Worm (Caenorhabditis elegans) whole organism, early embryonic: ENCODE results near the gene clec-51.

Experiments used
- B0310.2 ChIP-seq: sonication (generic microtip); optimal IDR thresholded peaks from 2 replicates; lab custom pipeline; 2016; ENCODE audit warnings: mild to moderate bottlenecking, missing genetic modification characterization, missing compliant biosample characterization
- F13C5.2 ChIP-seq: sonication (generic microtip); optimal IDR thresholded peaks from 2 replicates; lab custom pipeline; 2017; ENCODE audit warnings: mild to moderate bottlenecking, missing genetic modification characterization, inconsistent platforms, missing compliant biosample characterization
- aly-1 ChIP-seq: sonication (generic microtip); optimal IDR thresholded peaks from 2 replicates; lab custom pipeline; 2016; ENCODE audit warnings: missing genetic modification characterization, missing compliant biosample characterization
- ama-1 ChIP-seq: fragments of 150-350 bp; optimal IDR thresholded peaks from 2 replicates; lab custom pipeline; 2014
- ceh-13 ChIP-seq: fragments of 200-800 bp; sonication (Bioruptor generic); optimal IDR thresholded peaks from 2 replicates; lab custom pipeline; 2018; ENCODE audit warnings: mild to moderate bottlenecking, missing genetic modification characterization, missing compliant biosample characterization
- ceh-36 ChIP-seq: sonication (generic microtip); optimal IDR thresholded peaks from 2 replicates; lab custom pipeline; 2016; ENCODE audit warnings: missing genetic modification characterization, inconsistent platforms, missing compliant biosample characterization
- ets-7 ChIP-seq: sonication (generic microtip); optimal IDR thresholded peaks from 2 replicates; lab custom pipeline; 2016; ENCODE audit warnings: missing genotype, missing genetic modification characterization, missing compliant biosample characterization
- flt-1 ChIP-seq: fragments of 200-800 bp; sonication (Bioruptor generic); IDR thresholded peaks from 2 replicates; pipeline ENCODE4 v1.3.6; 2022; ENCODE audit warnings: missing genetic modification characterization, missing compliant biosample characterization
- hmbx-1 ChIP-seq: sonication (generic microtip); optimal IDR thresholded peaks from 2 replicates; lab custom pipeline; 2016; ENCODE audit warnings: mild to moderate bottlenecking, missing genetic modification characterization, missing compliant biosample characterization
- hmg-4 ChIP-seq: fragments of 200-800 bp; sonication (Bioruptor generic); optimal IDR thresholded peaks from 2 replicates; lab custom pipeline; 2018; ENCODE audit warnings: mild to moderate bottlenecking, missing genetic modification characterization, missing compliant biosample characterization
- hnd-1 ChIP-seq: sonication (generic microtip); optimal IDR thresholded peaks from 2 replicates; lab custom pipeline; 2016; ENCODE audit warnings: missing genetic modification characterization, missing compliant biosample characterization
- pes-1 ChIP-seq: fragments of 200-800 bp; sonication (Bioruptor generic); IDR thresholded peaks from 2 replicates; pipeline ENCODE4 v1.3.6; 2022; ENCODE audit warnings: missing genetic modification reagents, missing genetic modification characterization, missing compliant biosample characterization
- scrt-1 ChIP-seq: fragments of 200-800 bp; sonication (Bioruptor generic); IDR thresholded peaks from 2 replicates; pipeline ENCODE4 v1.3.6; 2022; ENCODE audit warnings: missing genetic modification characterization, missing compliant biosample characterization
- sea-1 ChIP-seq: fragments of 200-800 bp; sonication (Bioruptor generic); conservative IDR thresholded peaks from 2 replicates; pipeline ENCODE4 v1.3.6; 2022; ENCODE audit warnings: missing genetic modification characterization, missing compliant biosample characterization
- tbx-11 ChIP-seq: fragments of 200-800 bp; sonication (Bioruptor generic); IDR thresholded peaks from 2 replicates; pipeline ENCODE4 v1.3.6; 2022; ENCODE audit warnings: missing genetic modification characterization, missing compliant biosample characterization
- tbx-37 ChIP-seq: fragments of 200-800 bp; sonication (Bioruptor generic); conservative IDR thresholded peaks from 2 replicates; pipeline ENCODE4 v1.3.6; 2022; ENCODE audit warnings: missing genetic modification reagents, missing genetic modification characterization, missing compliant biosample characterization
- tra-4 ChIP-seq: sonication (generic microtip); optimal IDR thresholded peaks from 2 replicates; lab custom pipeline; 2017; ENCODE audit warnings: missing genetic modification characterization, missing compliant biosample characterization

The clec-51 gene

ce11 chrIV:8163687-8164086 is at the start of gene clec-51:
clec-51 (minus strand) TSS chrIV:8163800.
- TF ChIP-seq aly-1 (tag; lab: Kevin White, UChicago) (no peak), ceh-36 (tag; lab: Kevin White, UChicago) (no peak), flt-1 (GFP tag; lab: Robert Waterston, UW) (no peak), scrt-1 (GFP tag; lab: Robert Waterston, UW) (no peak), ama-1 (lab: Kevin White, UChicago) (no peak), B0310.2 (no peak), sea-1 (GFP tag; lab: Robert Waterston, UW) (no peak), tbx-37 (no peak), hnd-1 (tag; lab: Kevin White, UChicago) (no peak), F13C5.2 (tag; lab: Kevin White, UChicago) (no peak), tbx-11 (GFP tag; lab: Robert Waterston, UW) (no peak), hmg-4 (GFP tag; lab: Kevin White, UChicago) (no peak), ets-7 (tag; lab: Kevin White, UChicago) (no peak), hmbx-1 (tag; lab: Kevin White, UChicago) (no peak), ceh-13 (GFP tag; lab: Kevin White, UChicago) (no peak), tra-4 (no peak), pes-1 (GFP tag; lab: Robert Waterston, UW) (no peak)

- TF ChIP-seq hnd-1 (tag; lab: Kevin White, UChicago) (no peak), pes-1 (GFP tag; lab: Robert Waterston, UW) (no peak)
These were observed 48.1 kb upstream of the clec-51 start, which contains the start of gene C07G1.7 for ce11 chrIV:8211747-8212146. C07G1.7 (minus strand) TSS chrIV:8211847.

DNA sequence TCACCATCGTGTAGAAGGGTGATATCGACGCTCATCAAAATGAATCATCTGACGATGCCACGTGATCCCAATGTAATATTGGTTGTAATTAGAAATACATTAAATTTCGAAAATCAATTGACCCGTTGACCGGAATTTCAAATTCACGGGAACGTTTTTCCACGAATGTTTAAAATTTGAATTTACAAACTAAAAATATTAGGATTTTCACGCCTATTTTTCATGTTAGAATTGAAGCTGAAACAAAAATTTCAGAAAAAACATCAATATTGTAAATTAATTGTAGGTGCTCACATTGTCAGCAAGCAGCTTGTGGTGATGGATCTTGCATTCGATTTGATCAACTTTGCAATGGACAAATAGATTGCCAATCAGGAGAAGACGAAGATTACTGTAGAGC is 46.7 kb upstream of the clec-51 start, which contains the start of gene C07G1.6:
Gene C07G1.6, minus strand, starts transcription at position 101 of the 400 bp plus-strand sequence.
- no peak for TF ChIP-seq hmg-4 (GFP tag; lab: Kevin White, UChicago)
- no peak for TF ChIP-seq tbx-37
- TF ChIP-seq ceh-13 (GFP tag; lab: Kevin White, UChicago) = no peak
- TF ChIP-seq hmbx-1 (tag; lab: Kevin White, UChicago) = no peak
- TF ChIP-seq aly-1 (tag; lab: Kevin White, UChicago) = no peak
- no peak for TF ChIP-seq F13C5.2 (tag; lab: Kevin White, UChicago)
- TF ChIP-seq flt-1 (GFP tag; lab: Robert Waterston, UW) = no peak
- TF ChIP-seq ama-1 (lab: Kevin White, UChicago) = no peak

DNA sequence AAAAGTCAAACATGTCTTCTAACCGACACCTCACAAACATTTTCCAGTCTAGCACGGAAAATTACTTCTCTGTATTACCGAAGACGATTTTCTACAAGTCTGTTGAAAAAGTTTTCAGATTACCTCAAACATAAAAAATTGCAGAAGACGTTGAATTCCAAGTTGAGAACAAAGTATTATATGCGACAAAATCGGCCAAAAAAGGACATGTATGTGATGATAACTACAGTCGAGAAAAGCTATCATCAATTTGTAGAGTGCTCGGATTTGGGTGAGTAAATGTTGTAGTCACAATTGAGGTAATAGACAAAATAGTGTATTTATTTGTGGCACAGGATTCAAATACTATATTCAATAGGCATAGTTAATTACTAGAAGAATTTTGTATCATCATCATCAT is 45.3 kb upstream of the clec-51 start:
- TF ChIP-seq scrt-1 (GFP tag; lab: Robert Waterston, UW) (no peak), tbx-11 (GFP tag; lab: Robert Waterston, UW) (no peak), aly-1 (tag; lab: Kevin White, UChicago) (no peak), F13C5.2 (tag; lab: Kevin White, UChicago) (no peak), ceh-13 (GFP tag; lab: Kevin White, UChicago) (no peak), hmbx-1 (tag; lab: Kevin White, UChicago) (no peak), pes-1 (GFP tag; lab: Robert Waterston, UW) (no peak), ama-1 (lab: Kevin White, UChicago) (no peak), tbx-37 (no peak), sea-1 (GFP tag; lab: Robert Waterston, UW) (no peak), tra-4 (no peak), hmg-4 (GFP tag; lab: Kevin White, UChicago) (no peak), B0310.2 (no peak), ceh-36 (tag; lab: Kevin White, UChicago) (no peak), hnd-1 (tag; lab: Kevin White, UChicago) (no peak)

DNA sequence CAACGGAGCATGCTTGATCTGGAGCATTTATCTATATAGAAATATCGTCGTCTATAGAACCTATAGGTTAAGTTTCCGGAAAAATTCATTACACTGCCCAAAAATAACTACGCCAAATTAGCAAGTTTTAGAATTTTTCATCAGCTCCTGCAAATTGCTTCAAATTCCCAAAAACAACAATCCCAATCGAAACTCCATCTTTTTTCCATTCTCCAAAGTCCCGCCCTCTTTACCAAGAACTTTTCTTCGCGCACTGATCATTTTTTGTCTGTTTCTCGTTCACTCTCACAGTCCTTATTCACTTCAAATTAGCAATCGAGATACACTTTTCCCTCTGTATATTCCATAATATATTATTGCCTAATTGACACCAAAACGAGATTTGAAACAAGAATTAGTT is 42.7 kb upstream of the clec-51 start, which contains the start of gene svh-1:
Gene svh-1, plus strand, starts transcription at position 301 of the 400 bp plus-strand sequence.
- TF ChIP-seq sea-1 (GFP tag; lab: Robert Waterston, UW) = no peak
- no peak for TF ChIP-seq ceh-36 (tag; lab: Kevin White, UChicago)
- TF ChIP-seq ama-1 (lab: Kevin White, UChicago) = no peak

ce11 chrIV:8205272-8206098 is 41.9 kb upstream of the clec-51 start, which contains the start of gene hgrs-1:
hgrs-1 (minus strand) TSS chrIV:8206048.
- TF ChIP-seq pes-1 (GFP tag; lab: Robert Waterston, UW) = no peak
- TF ChIP-seq B0310.2 = no peak
- no peak for TF ChIP-seq flt-1 (GFP tag; lab: Robert Waterston, UW)
- TF ChIP-seq ceh-36 (tag; lab: Kevin White, UChicago) = no peak
- TF ChIP-seq F13C5.2 (tag; lab: Kevin White, UChicago) = no peak
- no peak for TF ChIP-seq aly-1 (tag; lab: Kevin White, UChicago)
- no peak for TF ChIP-seq hmbx-1 (tag; lab: Kevin White, UChicago)
- TF ChIP-seq ets-7 (tag; lab: Kevin White, UChicago) = no peak
- no peak for TF ChIP-seq ama-1 (lab: Kevin White, UChicago)

ce11 chrIV:8203555-8203954 is 40.0 kb upstream of the clec-51 start:
- TF ChIP-seq ceh-36 (tag; lab: Kevin White, UChicago) (no peak), B0310.2 (no peak), tra-4 (no peak), sea-1 (GFP tag; lab: Robert Waterston, UW) (no peak), flt-1 (GFP tag; lab: Robert Waterston, UW) (no peak), ama-1 (lab: Kevin White, UChicago) (no peak), tbx-11 (GFP tag; lab: Robert Waterston, UW) (no peak), ets-7 (tag; lab: Kevin White, UChicago) (no peak), ceh-13 (GFP tag; lab: Kevin White, UChicago) (no peak), hmg-4 (GFP tag; lab: Kevin White, UChicago) (no peak), F13C5.2 (tag; lab: Kevin White, UChicago) (no peak), aly-1 (tag; lab: Kevin White, UChicago) (no peak), scrt-1 (GFP tag; lab: Robert Waterston, UW) (no peak), hmbx-1 (tag; lab: Kevin White, UChicago) (no peak), hnd-1 (tag; lab: Kevin White, UChicago) (no peak), pes-1 (GFP tag; lab: Robert Waterston, UW) (no peak), tbx-37 (no peak)
